Fruit fly (Drosophila melanogaster) whole organism, embryonic: Measurements from ENCODE around the gene CG32073.

Experiments
- Asciz ChIP-seq: fragments of 200-800 bp; sonication (Bioruptor generic); optimal IDR thresholded peaks from 2 replicates; lab custom pipeline; 2017; ENCODE audit warnings: missing biosample characterization, mild to moderate bottlenecking, missing genetic modification characterization, missing genetic modification reagents
- Atf3 ChIP-seq: fragments of 200-800 bp; sonication (Bioruptor generic); optimal IDR thresholded peaks from 3 replicates; lab custom pipeline; 2016; ENCODE audit warnings: missing biosample characterization, missing genetic modification characterization
- CG10366 ChIP-seq: fragments of 200-800 bp; sonication (Bioruptor generic); IDR thresholded peaks from 2 replicates; pipeline ENCODE4 v1.3.6; 2022; ENCODE audit warnings: missing biosample characterization, missing genetic modification characterization
- CG11398 ChIP-seq: fragments of 200-800 bp; sonication (Bioruptor generic); optimal IDR thresholded peaks from 2 replicates; lab custom pipeline; 2016; ENCODE audit warnings: missing biosample characterization, missing genetic modification characterization
- CG12071 ChIP-seq: fragments of 200-800 bp; sonication (Bioruptor generic); optimal IDR thresholded peaks from 3 replicates; lab custom pipeline; 2018; ENCODE audit warnings: missing biosample characterization, mild to moderate bottlenecking, missing genetic modification characterization
- CG13123 ChIP-seq: fragments of 200-800 bp; sonication (Bioruptor generic); optimal IDR thresholded peaks from 2 replicates; lab custom pipeline; 2016; ENCODE audit warnings: missing biosample characterization, missing genetic modification characterization
- CG18599 ChIP-seq: fragments of 200-800 bp; sonication (Bioruptor generic); optimal IDR thresholded peaks from 3 replicates; lab custom pipeline; 2017; ENCODE audit warnings: missing biosample characterization, missing genetic modification characterization, mild to moderate bottlenecking, moderate library complexity, missing genetic modification reagents
- CG30020 ChIP-seq: fragments of 200-800 bp; optimal IDR thresholded peaks from 2 replicates; lab custom pipeline; 2019; ENCODE audit warnings: missing biosample characterization, mild to moderate bottlenecking, missing genetic modification characterization, moderate library complexity
- CG30403 ChIP-seq: fragments of 200-800 bp; sonication (Bioruptor generic); optimal IDR thresholded peaks from 3 replicates; lab custom pipeline; 2016; ENCODE audit warnings: missing biosample characterization, missing genetic modification characterization
- CG32532 ChIP-seq: fragments of 200-800 bp; sonication (Bioruptor generic); IDR thresholded peaks from 2 replicates; pipeline ENCODE4 v1.3.6; 2022; ENCODE audit warnings: missing biosample characterization, missing genetic modification characterization
- CG42726 ChIP-seq: fragments of 200-800 bp; sonication (Bioruptor generic); IDR thresholded peaks from 2 replicates; pipeline ENCODE4 v1.3.6; 2022; ENCODE audit warnings: missing biosample characterization, missing genetic modification characterization; ENCODE audit not compliant: partially characterized antibody
- CG4404 ChIP-seq: fragments of 200-800 bp; sonication (Bioruptor generic); IDR thresholded peaks from 2 replicates; pipeline ENCODE4 v1.3.6; 2022; ENCODE audit warnings: missing biosample characterization, missing genetic modification characterization
- CG6175 ChIP-seq: fragments of 200-800 bp; sonication (Bioruptor generic); IDR thresholded peaks from 3 replicates; pipeline ENCODE4 v1.3.6; 2022; ENCODE audit warnings: missing biosample characterization, missing genetic modification characterization
- CG7357 ChIP-seq: fragments of 200-800 bp; sonication (Bioruptor generic); IDR thresholded peaks from 3 replicates; pipeline ENCODE4 v1.3.6; 2022; ENCODE audit warnings: missing biosample characterization, missing genetic modification characterization
- CG8089 ChIP-seq: fragments of 200-800 bp; sonication (Bioruptor generic); optimal IDR thresholded peaks from 3 replicates; lab custom pipeline; 2016; ENCODE audit warnings: missing biosample characterization, missing genetic modification characterization
- CHES-1-like ChIP-seq: fragments of 200-800 bp; sonication (Bioruptor generic); optimal IDR thresholded peaks from 2 replicates; lab custom pipeline; 2016; ENCODE audit warnings: missing biosample characterization, missing genetic modification characterization
- Dbx ChIP-seq: fragments of 200-800 bp; sonication (Bioruptor generic); IDR thresholded peaks from 3 replicates; pipeline ENCODE4 v1.3.6; 2022; ENCODE audit warnings: missing biosample characterization, missing genetic modification characterization
- Dll ChIP-seq: fragments of 200-800 bp; sonication (Bioruptor generic); IDR thresholded peaks from 4 replicates; pipeline ENCODE4 v1.3.6; 2022; ENCODE audit warnings: missing biosample characterization, missing genetic modification characterization; ENCODE audit not compliant: partially characterized antibody
- Dref ChIP-seq: fragments of 200-800 bp; sonication (Bioruptor generic); IDR thresholded peaks from 2 replicates; pipeline ENCODE4 v1.3.6; 2022; ENCODE audit warnings: missing biosample characterization, missing genetic modification characterization
- E2f2 ChIP-seq: fragments of 200-800 bp; sonication (Bioruptor generic); IDR thresholded peaks from 2 replicates; pipeline ENCODE4 v1.3.6; 2022; ENCODE audit warnings: missing biosample characterization, missing genetic modification characterization
- Hand ChIP-seq: fragments of 200-800 bp; sonication (Bioruptor generic); optimal IDR thresholded peaks from 2 replicates; lab custom pipeline; 2017; ENCODE audit warnings: mild to moderate bottlenecking, missing biosample characterization, missing genetic modification reagents, missing genetic modification characterization
- Hr78 ChIP-seq, 2 experiments: fragments of 200-800 bp in 1 of 2; fragments of >200 bp in 1 of 2; sonication (Bioruptor generic) in 1 of 2; optimal IDR thresholded peaks; 2 replicates each; lab custom pipeline; 2017 to 2019; ENCODE audit warnings: missing biosample characterization in 2 of 2, missing genetic modification characterization in 2 of 2, mild to moderate bottlenecking in 1 of 2, moderate library complexity in 1 of 2
- Mrtf ChIP-seq: fragments of 200-800 bp; sonication (Bioruptor generic); IDR thresholded peaks from 3 replicates; pipeline ENCODE4 v1.3.6; 2022; ENCODE audit warnings: missing biosample characterization, missing genetic modification characterization
- Nf-YA ChIP-seq: fragments of 200-800 bp; sonication (Bioruptor generic); IDR thresholded peaks from 2 replicates; pipeline ENCODE4 v1.3.6; 2022; ENCODE audit warnings: missing biosample characterization, missing genetic modification characterization
- Six4 ChIP-seq: fragments of 200-800 bp; sonication (Bioruptor generic); optimal IDR thresholded peaks from 2 replicates; lab custom pipeline; 2016; ENCODE audit warnings: missing biosample characterization, missing genetic modification characterization
- Stat92E ChIP-seq, 3 experiments: fragments of >200 bp in 2 of 3; fragments of 200-800 bp in 1 of 3; sonication (Bioruptor generic) in 1 of 3; optimal IDR thresholded peaks; 2 replicates each; lab custom pipeline; 2017 to 2019; ENCODE audit warnings: missing biosample characterization in 3 of 3, missing genetic modification characterization in 3 of 3, mild to moderate bottlenecking in 1 of 3, moderate library complexity in 1 of 3
- Usf ChIP-seq: fragments of 200-800 bp; sonication (Bioruptor generic); optimal IDR thresholded peaks from 2 replicates; lab custom pipeline; 2017; ENCODE audit warnings: missing genotype, missing biosample characterization, missing genetic modification characterization
- YL-1 ChIP-seq: fragments of 200-800 bp; sonication (Bioruptor generic); optimal IDR thresholded peaks from 3 replicates; lab custom pipeline; 2017; ENCODE audit warnings: missing biosample characterization, mild to moderate bottlenecking, missing genetic modification characterization
- bbx ChIP-seq: fragments of 200-800 bp; sonication (Bioruptor generic); IDR thresholded peaks from 2 replicates; pipeline ENCODE4 v1.3.6; 2022; ENCODE audit warnings: missing biosample characterization, missing genetic modification characterization; ENCODE audit not compliant: partially characterized antibody
- cas ChIP-seq: fragments of 200-800 bp; sonication (Bioruptor generic); IDR thresholded peaks from 2 replicates; pipeline ENCODE4 v1.3.6; 2022; ENCODE audit warnings: missing biosample characterization, missing genetic modification characterization
- crc ChIP-seq: fragments of 200-800 bp; sonication (Bioruptor generic); optimal IDR thresholded peaks from 2 replicates; lab custom pipeline; 2016; ENCODE audit warnings: missing biosample characterization, missing genetic modification characterization
- dati ChIP-seq: fragments of 200-800 bp; sonication (Bioruptor generic); IDR thresholded peaks from 2 replicates; pipeline ENCODE4 v1.3.6; 2022; ENCODE audit warnings: missing biosample characterization, missing genetic modification characterization
- fd102C ChIP-seq: fragments of 200-800 bp; sonication (Bioruptor generic); optimal IDR thresholded peaks from 2 replicates; lab custom pipeline; 2018; ENCODE audit warnings: missing biosample characterization, mild to moderate bottlenecking, missing genetic modification characterization, moderate library complexity
- gce ChIP-seq: fragments of 200-800 bp; sonication (Bioruptor generic); IDR thresholded peaks from 3 replicates; pipeline ENCODE4 v1.3.6; 2022; ENCODE audit warnings: missing biosample characterization, missing genetic modification characterization
- hb ChIP-seq: fragments of 200-800 bp; sonication (Bioruptor generic); IDR thresholded peaks from 3 replicates; pipeline ENCODE4 v1.3.6; 2022; ENCODE audit warnings: missing biosample characterization, missing genetic modification characterization; ENCODE audit not compliant: partially characterized antibody
- hkb ChIP-seq, 2 experiments: fragments of 200-800 bp in 1 of 2; fragments of >200 bp in 1 of 2; sonication (Bioruptor generic) in 1 of 2; IDR thresholded peaks in 1 of 2; optimal IDR thresholded peaks in 1 of 2; 2 replicates each; pipeline versions ENCODE4 v1.3.6 to Lab custom; 2017 to 2022; ENCODE audit warnings: missing biosample characterization in 1 of 2, missing genetic modification characterization in 1 of 2
- insv ChIP-seq, 2 experiments: fragments of 200-800 bp; sonication (Bioruptor generic); optimal IDR thresholded peaks; 3 replicates each; lab custom pipeline; 2016 to 2018; ENCODE audit warnings: missing biosample characterization in 2 of 2, missing genetic modification characterization in 2 of 2
- jumu ChIP-seq: fragments of 200-800 bp; sonication (Bioruptor generic); optimal IDR thresholded peaks from 3 replicates; lab custom pipeline; 2016; ENCODE audit warnings: missing biosample characterization, missing genetic modification characterization
- lov ChIP-seq, 2 experiments: fragments of 200-800 bp in 1 of 2; fragments of >200 bp in 1 of 2; sonication (Bioruptor generic) in 1 of 2; IDR thresholded peaks in 1 of 2; optimal IDR thresholded peaks in 1 of 2; 2 replicates in 1 of 2; 3 replicates in 1 of 2; pipeline versions ENCODE4 v1.3.6 to Lab custom; 2017 to 2022; ENCODE audit warnings: missing biosample characterization in 1 of 2, missing genetic modification characterization in 1 of 2
- maf-S ChIP-seq: fragments of 200-800 bp; sonication (Bioruptor generic); optimal IDR thresholded peaks from 2 replicates; lab custom pipeline; 2016; ENCODE audit warnings: missing biosample characterization, missing genetic modification characterization
- prd ChIP-seq, 3 experiments: fragments of >200 bp in 2 of 3; fragments of 200-800 bp in 1 of 3; sonication (Bioruptor generic) in 1 of 3; optimal IDR thresholded peaks in 2 of 3; IDR thresholded peaks in 1 of 3; 2 replicates in 2 of 3; 3 replicates in 1 of 3; pipeline versions ENCODE4 v1.3.6 to Lab custom; 2017 to 2022; ENCODE audit warnings: missing biosample characterization in 1 of 3, missing genetic modification characterization in 1 of 3
- pros ChIP-seq: fragments of 200-800 bp; sonication (Bioruptor generic); optimal IDR thresholded peaks from 3 replicates; lab custom pipeline; 2019; ENCODE audit warnings: missing biosample characterization, mild to moderate bottlenecking, missing genetic modification characterization, moderate library complexity
- pzg ChIP-seq: fragments of 200-800 bp; sonication (Bioruptor generic); optimal IDR thresholded peaks from 3 replicates; lab custom pipeline; 2018; ENCODE audit warnings: missing biosample characterization, mild to moderate bottlenecking, missing genetic modification characterization, moderate library complexity
- repo ChIP-seq: fragments of 200-800 bp; sonication (Bioruptor generic); optimal IDR thresholded peaks from 2 replicates; lab custom pipeline; 2016; ENCODE audit warnings: missing biosample characterization, missing genetic modification characterization
- sens ChIP-seq: fragments of 200-800 bp; sonication (Bioruptor generic); peaks from one replicate; lab custom pipeline; 2016; ENCODE audit warnings: missing biosample characterization, missing genetic modification characterization
- sim ChIP-seq: fragments of 200-800 bp; sonication (Bioruptor generic); IDR thresholded peaks from 2 replicates; pipeline ENCODE4 v1.3.6; 2022; ENCODE audit warnings: missing biosample characterization, missing genetic modification characterization
- so ChIP-seq: fragments of 200-800 bp; sonication (Bioruptor generic); IDR thresholded peaks from 3 replicates; pipeline ENCODE4 v1.3.6; 2022; ENCODE audit warnings: missing biosample characterization, missing genetic modification characterization
- wek ChIP-seq: fragments of 200-800 bp; sonication (Bioruptor generic); optimal IDR thresholded peaks from 3 replicates; lab custom pipeline; 2018; ENCODE audit warnings: missing biosample characterization, mild to moderate bottlenecking, missing genetic modification characterization, moderate library complexity

CG32073 gene

dm6 chr3L:11093046-11093520, 14.3 kb downstream of the CG32073 start, which contains the start of gene JIL-1 (continued):
- no peak for TF ChIP-seq lov (optimal IDR thresholded peaks at IDR 0.05; lab: Kevin White, UChicago)
- TF ChIP-seq lov (GFP tag; IDR thresholded peaks at IDR 0.05; lab: Robert Waterston, UW) = peak; percentile 61; the same call in 1 of the 3 replicates
- peak; percentile 49 for TF ChIP-seq E2f2 (GFP tag; lab: Robert Waterston, UW)
- no peak for TF ChIP-seq Hand (GFP tag; lab: Kevin White, UChicago)
- no peak for TF ChIP-seq sim (GFP tag; lab: Robert Waterston, UW)
- peak; percentile 54; the same call in 1 of the 2 replicates for TF ChIP-seq CG4404
- peak; percentile 47; the same call in 1 of the 2 replicates for TF ChIP-seq dati (GFP tag; lab: Robert Waterston, UW)
- TF ChIP-seq Hr78 (GFP tag; optimal IDR thresholded peaks at IDR 0.05; lab: Kevin White, UChicago) = no peak
- peak; percentile 33 for TF ChIP-seq CG30020
- TF ChIP-seq CG10366 (GFP tag; lab: Robert Waterston, UW) = peak; percentile 65
- peak; percentile 57 for TF ChIP-seq cas
- no peak for TF ChIP-seq Six4 (GFP tag; lab: Kevin White, UChicago)
- peak; percentile 89 for TF ChIP-seq bbx
- no peak for TF ChIP-seq fd102C (GFP tag; lab: Kevin White, UChicago)
- TF ChIP-seq repo = peak; percentile 19
- no peak for TF ChIP-seq gce (GFP tag; lab: Robert Waterston, UW)
- peak; percentile 33 for TF ChIP-seq Asciz (GFP tag; lab: Kevin White, UChicago)
- no peak for TF ChIP-seq insv (GFP tag; optimal IDR thresholded peaks at IDR 0.05; lab: Kevin White, UChicago)
- peak; percentile 14 for TF ChIP-seq CG12071 (GFP tag; lab: Kevin White, UChicago)
- TF ChIP-seq crc (GFP tag; lab: Kevin White, UChicago) = no peak
- TF ChIP-seq pros (GFP tag; lab: Kevin White, UChicago) = no peak
- TF ChIP-seq CHES-1-like (GFP tag; lab: Kevin White, UChicago) = no peak
- TF ChIP-seq CG7357 (GFP tag; lab: Robert Waterston, UW) = 0 out of 3 replicates have a peak, but pooled peaks have one; percentile 45
- peak; percentile 28; the same call in 2 of the 3 replicates for TF ChIP-seq so
- TF ChIP-seq hkb (optimal IDR thresholded peaks at IDR 0.05; lab: Kevin White, UChicago) = no peak
- TF ChIP-seq hkb (GFP tag; IDR thresholded peaks at IDR 0.05; lab: Robert Waterston, UW) = peak; percentile 26; the same call in 1 of the 2 replicates
- no peak for TF ChIP-seq Atf3 (GFP tag; lab: Kevin White, UChicago)
- no peak for TF ChIP-seq wek (GFP tag; lab: Kevin White, UChicago)
- peak; percentile 77 for TF ChIP-seq hb (GFP tag; lab: Robert Waterston, UW)
- peak; percentile 71; the same call in 2 of the 3 replicates for TF ChIP-seq CG6175 (GFP tag; lab: Robert Waterston, UW)
- peak; percentile 84 for TF ChIP-seq sens (GFP tag; lab: Kevin White, UChicago)
- TF ChIP-seq pzg (GFP tag; lab: Kevin White, UChicago) = peak; percentile 79
- no peak for TF ChIP-seq YL-1
- TF ChIP-seq CG11398 = no peak
- TF ChIP-seq Dll (GFP tag; lab: Robert Waterston, UW) = peak; percentile 85
- peak; percentile 39 for TF ChIP-seq CG13123 (GFP tag; lab: Kevin White, UChicago)
- TF ChIP-seq Nf-YA = peak; percentile 9; the same call in 1 of the 2 replicates
- TF ChIP-seq prd (optimal IDR thresholded peaks at IDR 0.05; lab: Kevin White, UChicago) = no peak
- TF ChIP-seq prd (GFP tag; IDR thresholded peaks at IDR 0.05; lab: Robert Waterston, UW) = peak; percentile 72; the same call in 2 of the 3 replicates
- peak; percentile 35 for TF ChIP-seq jumu
- peak; percentile 88 for TF ChIP-seq CG32532
- no peak for TF ChIP-seq maf-S (GFP tag; lab: Kevin White, UChicago)
- peak in 1 of 3 experiments; percentile 43 for TF ChIP-seq Stat92E (GFP tag; optimal IDR thresholded peaks at IDR 0.05; lab: Kevin White, UChicago)
- TF ChIP-seq CG8089 (GFP tag; lab: Kevin White, UChicago) = no peak
- peak; percentile 55; the same call in 1 of the 3 replicates for TF ChIP-seq Mrtf (GFP tag; lab: Robert Waterston, UW)
- peak; percentile 72 for TF ChIP-seq CG18599 (GFP tag; lab: Kevin White, UChicago)
- no peak for TF ChIP-seq Usf
- TF ChIP-seq CG42726 (GFP tag; lab: Robert Waterston, UW) = peak; percentile 87
- TF ChIP-seq Dbx (GFP tag; lab: Robert Waterston, UW) = peak; percentile 93
- peak; percentile 77 for TF ChIP-seq CG30403 (GFP tag; lab: Kevin White, UChicago)
- peak; percentile 84 for TF ChIP-seq Dref (GFP tag; lab: Robert Waterston, UW)
